Worm (Caenorhabditis elegans) whole organism, L3 larva: ENCODE results near the gene col-71.

ENCODE experiments used
- ceh-28 ChIP-seq: fragments of 150-350 bp; optimal IDR thresholded peaks from 2 replicates; lab custom pipeline; 2014; ENCODE audit warnings: missing biosample characterization, missing genetic modification reagents, missing genetic modification characterization
- elt-3 ChIP-seq, 3 experiments: fragments of 150-350 bp in 1 of 3; sonication (generic microtip) in 2 of 3; optimal IDR thresholded peaks; 2 replicates in 2 of 3; 4 replicates in 1 of 3; lab custom pipeline; 2014 to 2017; ENCODE audit warnings: missing biosample characterization in 3 of 3, missing genetic modification characterization in 3 of 3
- nhr-11 ChIP-seq: fragments of 150-350 bp; optimal IDR thresholded peaks from 2 replicates; lab custom pipeline; 2014; ENCODE audit warnings: missing biosample characterization, missing genetic modification characterization
- nhr-77 ChIP-seq: fragments of 150-350 bp; optimal IDR thresholded peaks from 2 replicates; lab custom pipeline; 2014; ENCODE audit warnings: missing biosample characterization, missing genetic modification characterization
- pha-4 ChIP-seq: fragments of 150-350 bp; optimal IDR thresholded peaks from 2 replicates; lab custom pipeline; 2014; ENCODE audit warnings: missing biosample characterization, missing genetic modification reagents, missing genetic modification characterization
- tbx-2 ChIP-seq: sonication (generic microtip); optimal IDR thresholded peaks from 2 replicates; lab custom pipeline; 2016; ENCODE audit warnings: mild to moderate bottlenecking, missing genetic modification characterization, missing compliant biosample characterization
- unc-62 ChIP-seq: fragments of 150-350 bp; sonication (generic microtip); optimal IDR thresholded peaks from 4 replicates; lab custom pipeline; 2014; ENCODE audit warnings: missing biosample characterization, missing genetic modification reagents, missing genetic modification characterization
- zag-1 ChIP-seq: fragments of 150-350 bp; optimal IDR thresholded peaks from 2 replicates; lab custom pipeline; 2014; ENCODE audit warnings: missing biosample characterization, missing genetic modification characterization

- no peak for TF ChIP-seq unc-62 (GFP tag; lab: Kevin White, UChicago)
- no peak for TF ChIP-seq pha-4 (tag; lab: Kevin White, UChicago)
- no peak for TF ChIP-seq elt-3 (tag; optimal IDR thresholded peaks at IDR 0.05; lab: Kevin White, UChicago)
- TF ChIP-seq zag-1 (tag; lab: Kevin White, UChicago): no peak
- TF ChIP-seq tbx-2: no peak
- no peak for TF ChIP-seq nhr-77 (tag; lab: Kevin White, UChicago)
- TF ChIP-seq ceh-28 (tag; lab: Kevin White, UChicago): no peak
- no peak for TF ChIP-seq nhr-11 (tag; lab: Kevin White, UChicago)
Measured at ce11 chrII:3472316-3472715, 30.1 kb downstream of the col-71 start, which contains the start of gene Y49F6B.12.
